Worm (Caenorhabditis elegans) whole organism, L4 larva: ENCODE results near the gene wip-1.

Experiments
- F10B5.3 ChIP-seq: sonication (generic microtip); optimal IDR thresholded peaks from 2 replicates; lab custom pipeline; 2016; ENCODE audit warnings: mild to moderate bottlenecking, missing genetic modification characterization, missing compliant biosample characterization
- F44E2.7 ChIP-seq: fragments of 200-800 bp; sonication (Bioruptor generic); IDR thresholded peaks from 2 replicates; pipeline ENCODE4 v2.1.2; 2022; ENCODE audit warnings: missing genetic modification characterization, missing compliant biosample characterization
- T20F7.1 ChIP-seq: fragments of 200-800 bp; sonication (Bioruptor generic); optimal IDR thresholded peaks from 2 replicates; lab custom pipeline; 2018; ENCODE audit warnings: mild to moderate bottlenecking, missing genetic modification characterization, missing compliant biosample characterization
- Y48G9A.11 ChIP-seq: fragments of 200-800 bp; sonication (Bioruptor generic); IDR thresholded peaks from 2 replicates; pipeline ENCODE4 v1.3.6; 2022; ENCODE audit warnings: missing genetic modification reagents, missing genetic modification characterization, missing compliant biosample characterization
- Y75B8A.6 ChIP-seq: fragments of 200-800 bp; sonication (Bioruptor generic); IDR thresholded peaks from 2 replicates; pipeline ENCODE4 v1.3.6; 2022; ENCODE audit warnings: missing genetic modification reagents, missing genetic modification characterization, missing compliant biosample characterization
- aha-1 ChIP-seq: fragments of 150-350 bp; peaks from one replicate; lab custom pipeline; 2014; ENCODE audit warnings: missing biosample characterization, missing genetic modification characterization
- aly-2 ChIP-seq: sonication (generic microtip); optimal IDR thresholded peaks from 2 replicates; lab custom pipeline; 2018; ENCODE audit warnings: missing biosample characterization, missing genetic modification characterization
- arid-1 ChIP-seq: fragments of 200-800 bp; sonication (Bioruptor generic); conservative IDR thresholded peaks from 2 replicates; pipeline ENCODE4 v1.3.6; 2022; ENCODE audit warnings: missing genetic modification reagents, missing genetic modification characterization, missing compliant biosample characterization
- attf-4 ChIP-seq: sonication (generic microtip); optimal IDR thresholded peaks from 3 replicates; lab custom pipeline; 2017; ENCODE audit warnings: missing biosample characterization, missing genetic modification characterization
- ceh-28 ChIP-seq: fragments of 150-350 bp; optimal IDR thresholded peaks from 2 replicates; lab custom pipeline; 2014; ENCODE audit warnings: missing biosample characterization, missing genetic modification reagents, missing genetic modification characterization
- ceh-32 ChIP-seq: sonication (generic microtip); optimal IDR thresholded peaks from 2 replicates; lab custom pipeline; 2016; ENCODE audit warnings: mild to moderate bottlenecking, missing genetic modification characterization, missing compliant biosample characterization; ENCODE audit not compliant: poor library complexity
- ceh-82 ChIP-seq: sonication (generic microtip); optimal IDR thresholded peaks from 2 replicates; lab custom pipeline; 2017; ENCODE audit warnings: missing biosample characterization, missing genetic modification characterization
- cey-2 ChIP-seq: sonication (generic microtip); optimal IDR thresholded peaks from 3 replicates; lab custom pipeline; 2017; ENCODE audit warnings: missing genetic modification characterization, mild to moderate bottlenecking, missing compliant biosample characterization, antibody characterized with exemption, borderline replicate concordance; ENCODE audit not compliant: insufficient read depth
- ctbp-1 ChIP-seq: fragments of 200-800 bp; sonication (Bioruptor generic); IDR thresholded peaks from 2 replicates; pipeline ENCODE4 v1.3.6; 2022; ENCODE audit warnings: missing genetic modification reagents, missing genetic modification characterization, missing compliant biosample characterization
- daf-12 ChIP-seq: fragments of 150-350 bp; optimal IDR thresholded peaks from 2 replicates; lab custom pipeline; 2014; ENCODE audit warnings: missing biosample characterization, missing genetic modification reagents, missing genetic modification characterization
- daf-8 ChIP-seq: fragments of 200-800 bp; sonication (Bioruptor generic); IDR thresholded peaks from 2 replicates; pipeline ENCODE4 v1.3.6; 2022; ENCODE audit warnings: missing genetic modification characterization, missing compliant biosample characterization
- dmd-6 ChIP-seq: fragments of 200-800 bp; sonication (Bioruptor generic); IDR thresholded peaks from 2 replicates; pipeline ENCODE4 v1.3.6; 2022; ENCODE audit warnings: missing genetic modification reagents, missing genetic modification characterization, missing compliant biosample characterization
- dmd-8 ChIP-seq: fragments of 200-800 bp; sonication (Bioruptor generic); IDR thresholded peaks from 2 replicates; pipeline ENCODE4 v1.3.6; 2022; ENCODE audit warnings: missing genetic modification characterization, missing compliant biosample characterization
- duxl-1 ChIP-seq: sonication (generic microtip); optimal IDR thresholded peaks from 2 replicates; lab custom pipeline; 2016; ENCODE audit warnings: mild to moderate bottlenecking, missing genetic modification characterization, moderate library complexity, missing compliant biosample characterization; ENCODE audit not compliant: poor library complexity
- egl-43 ChIP-seq: fragments of 200-800 bp; sonication (Bioruptor generic); IDR thresholded peaks from 2 replicates; pipeline ENCODE4 v1.3.6; 2022; ENCODE audit warnings: missing genetic modification reagents, missing genetic modification characterization, missing compliant biosample characterization
- fkh-10 ChIP-seq: fragments of 150-350 bp; optimal IDR thresholded peaks from 2 replicates; lab custom pipeline; 2014; ENCODE audit warnings: missing biosample characterization, missing genetic modification reagents, missing genetic modification characterization
- fos-1 ChIP-seq: fragments of 150-350 bp; optimal IDR thresholded peaks from 2 replicates; lab custom pipeline; 2014; ENCODE audit warnings: missing biosample characterization, missing genetic modification characterization
- gei-8 ChIP-seq: fragments of 200-800 bp; sonication (Bioruptor generic); optimal IDR thresholded peaks from 2 replicates; lab custom pipeline; 2018; ENCODE audit warnings: mild to moderate bottlenecking, missing genetic modification characterization, missing compliant biosample characterization
- hif-1 ChIP-seq, 2 experiments: sonication (generic microtip); optimal IDR thresholded peaks; 2 replicates each; lab custom pipeline; 2016 to 2017; ENCODE audit warnings: missing compliant biosample characterization in 2 of 2, missing genetic modification characterization in 2 of 2, missing genetic modification reagents in 2 of 2, missing genotype in 2 of 2, mild to moderate bottlenecking in 1 of 2
- hlh-11 ChIP-seq: fragments of 200-800 bp; sonication (Bioruptor generic); optimal IDR thresholded peaks from 2 replicates; lab custom pipeline; 2018; ENCODE audit warnings: mild to moderate bottlenecking, missing genetic modification characterization, missing compliant biosample characterization
- lin-1 ChIP-seq: fragments of 200-800 bp; sonication (Bioruptor generic); IDR thresholded peaks from 2 replicates; pipeline ENCODE4 v1.3.6; 2022; ENCODE audit warnings: missing genetic modification reagents, missing genetic modification characterization, missing compliant biosample characterization
- lin-13 ChIP-seq: fragments of 150-350 bp; optimal IDR thresholded peaks from 2 replicates; lab custom pipeline; 2014; ENCODE audit warnings: missing biosample characterization, missing genetic modification reagents, missing genetic modification characterization
- lin-38 ChIP-seq: fragments of 200-800 bp; sonication (Bioruptor generic); IDR thresholded peaks from 2 replicates; pipeline ENCODE4 v1.3.6; 2022; ENCODE audit warnings: missing genetic modification reagents, missing genetic modification characterization, missing compliant biosample characterization
- madf-5 ChIP-seq, 2 experiments: fragments of 200-800 bp; sonication (Bioruptor generic); IDR thresholded peaks; 2 replicates each; pipeline ENCODE4 v1.3.6; 2022; ENCODE audit warnings: missing compliant biosample characterization in 2 of 2, missing genetic modification characterization in 2 of 2
- madf-9 ChIP-seq: fragments of 200-800 bp; sonication (Bioruptor generic); conservative IDR thresholded peaks from 2 replicates; pipeline ENCODE4 v1.3.6; 2022; ENCODE audit warnings: missing genetic modification reagents, missing genetic modification characterization, missing compliant biosample characterization
- mdl-1 ChIP-seq, 2 experiments: fragments of 150-350 bp in 1 of 2; sonication (generic microtip) in 1 of 2; optimal IDR thresholded peaks; 2 replicates each; lab custom pipeline; 2014 to 2017; ENCODE audit warnings: missing biosample characterization in 2 of 2, missing genetic modification characterization in 2 of 2
- mdt-29 ChIP-seq: fragments of 200-800 bp; sonication (Bioruptor generic); IDR thresholded peaks from 2 replicates; pipeline ENCODE4 v1.3.6; 2022; ENCODE audit warnings: missing genetic modification reagents, missing genetic modification characterization, missing compliant biosample characterization
- mes-2 ChIP-seq: sonication (generic microtip); optimal IDR thresholded peaks from 2 replicates; lab custom pipeline; 2016; ENCODE audit warnings: missing genotype, mild to moderate bottlenecking, missing genetic modification characterization, missing compliant biosample characterization; ENCODE audit not compliant: poor library complexity, severe bottlenecking
- nhr-111 ChIP-seq: fragments of 200-800 bp; sonication (Bioruptor generic); optimal IDR thresholded peaks from 2 replicates; lab custom pipeline; 2018; ENCODE audit warnings: mild to moderate bottlenecking, missing genetic modification characterization, missing compliant biosample characterization
- nhr-28 ChIP-seq: fragments of 150-350 bp; optimal IDR thresholded peaks from 2 replicates; lab custom pipeline; 2014; ENCODE audit warnings: missing biosample characterization, missing genetic modification characterization
- nhr-41 ChIP-seq: fragments of 200-800 bp; sonication (Bioruptor generic); IDR thresholded peaks from 2 replicates; pipeline ENCODE4 v1.3.6; 2022; ENCODE audit warnings: missing genetic modification reagents, missing genetic modification characterization, missing compliant biosample characterization
- nhr-76 ChIP-seq: fragments of 150-350 bp; optimal IDR thresholded peaks from 2 replicates; lab custom pipeline; 2014; ENCODE audit warnings: missing biosample characterization, missing genetic modification characterization
- pha-4 ChIP-seq, 2 experiments: fragments of 150-350 bp in 1 of 2; fragments of 200-800 bp in 1 of 2; sonication (Bioruptor generic) in 1 of 2; IDR thresholded peaks in 1 of 2; optimal IDR thresholded peaks in 1 of 2; 2 replicates each; pipeline versions ENCODE4 v1.3.6 to Lab custom; 2014 to 2022; ENCODE audit warnings: missing genetic modification characterization in 2 of 2, missing genetic modification reagents in 2 of 2, missing biosample characterization in 1 of 2, missing compliant biosample characterization in 1 of 2
- pqm-1 ChIP-seq: sonication (generic microtip); optimal IDR thresholded peaks from 2 replicates; lab custom pipeline; 2017; ENCODE audit warnings: missing biosample characterization, missing genetic modification characterization
- saeg-2 ChIP-seq: fragments of 200-800 bp; sonication (Bioruptor generic); IDR thresholded peaks from 2 replicates; pipeline ENCODE4 v1.3.6; 2022; ENCODE audit warnings: missing genetic modification reagents, missing genetic modification characterization, missing compliant biosample characterization
- sdz-12 ChIP-seq: fragments of 200-800 bp; sonication (Bioruptor generic); optimal IDR thresholded peaks from 2 replicates; lab custom pipeline; 2018; ENCODE audit warnings: mild to moderate bottlenecking, missing genetic modification characterization, missing compliant biosample characterization
- skn-1 ChIP-seq: fragments of 150-350 bp; optimal IDR thresholded peaks from 2 replicates; lab custom pipeline; 2014; ENCODE audit warnings: missing biosample characterization, missing genetic modification characterization
- snpc-1.2 ChIP-seq: fragments of 200-800 bp; sonication (Bioruptor generic); IDR thresholded peaks from 2 replicates; pipeline ENCODE4 v1.3.6; 2022; ENCODE audit warnings: missing genetic modification reagents, missing genetic modification characterization, missing compliant biosample characterization
- spr-1 ChIP-seq: sonication (generic microtip); optimal IDR thresholded peaks from 2 replicates; lab custom pipeline; 2016; ENCODE audit warnings: mild to moderate bottlenecking, missing genetic modification characterization, missing compliant biosample characterization
- unc-62 ChIP-seq, 3 experiments: fragments of 150-350 bp in 1 of 3; sonication (generic microtip); optimal IDR thresholded peaks in 2 of 3; peaks in 1 of 3; 1 replicate in 1 of 3; 2 replicates in 2 of 3; lab custom pipeline; 2014 to 2017; ENCODE audit warnings: missing biosample characterization in 3 of 3, missing genetic modification characterization in 3 of 3, missing genetic modification reagents in 3 of 3, missing genotype in 1 of 3
- zfp-2 ChIP-seq: sonication (generic microtip); optimal IDR thresholded peaks from 2 replicates; lab custom pipeline; 2016; ENCODE audit warnings: mild to moderate bottlenecking, missing genetic modification characterization, missing compliant biosample characterization
- zfp-3 ChIP-seq: fragments of 200-800 bp; sonication (Bioruptor generic); conservative IDR thresholded peaks from 2 replicates; pipeline ENCODE4 v1.3.6; 2022; ENCODE audit warnings: missing genetic modification reagents, missing genetic modification characterization, missing compliant biosample characterization
- zip-2 ChIP-seq: fragments of 150-350 bp; optimal IDR thresholded peaks from 2 replicates; lab custom pipeline; 2014; ENCODE audit warnings: missing biosample characterization, missing genetic modification characterization

The wip-1 gene

DNA sequence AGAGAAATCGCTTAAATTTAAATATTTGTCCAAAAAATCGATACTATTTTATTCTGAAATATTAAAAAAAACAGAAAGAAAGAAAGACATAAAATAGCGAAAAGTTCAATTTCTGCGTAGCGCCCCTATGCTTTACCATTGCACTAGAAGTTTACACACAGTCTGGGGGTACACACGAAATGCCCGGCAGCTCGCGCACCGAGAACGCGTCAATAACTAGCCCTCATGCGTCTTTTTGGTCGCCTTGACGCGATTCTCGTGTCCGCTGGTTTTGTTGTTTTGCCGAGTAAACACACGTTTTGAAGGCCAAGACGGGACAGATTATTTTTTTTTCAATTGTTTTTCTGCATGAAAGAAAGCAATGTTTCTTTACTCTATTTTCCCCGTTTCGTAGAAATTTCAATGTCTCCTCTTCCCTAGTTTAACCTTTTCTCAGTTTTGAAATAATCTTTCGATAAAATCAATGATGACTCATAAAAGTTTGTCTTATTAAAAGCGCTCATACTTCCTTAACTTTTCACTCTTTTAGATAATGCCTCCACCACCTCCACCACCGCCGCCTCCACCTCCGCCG is at the start of gene wip-1 (continued):
- TF ChIP-seq mdt-29 (GFP tag; lab: Robert Waterston, UW): peak; percentile 82
- peak; percentile 73 to 89 for TF ChIP-seq hif-1 (tag; optimal IDR thresholded peaks at IDR 0.05; lab: Kevin White, UChicago)
- peak; percentile 69 for TF ChIP-seq ceh-32
- peak; percentile 85 for TF ChIP-seq zfp-2 (tag; lab: Kevin White, UChicago)
- peak; percentile 3 for TF ChIP-seq attf-4
- peak; percentile 53 for TF ChIP-seq nhr-76 (tag; lab: Kevin White, UChicago)
- peak; percentile 87 for TF ChIP-seq F44E2.7 (GFP tag; lab: Robert Waterston, UW)
- peak; percentile 100 for TF ChIP-seq aha-1 (tag; lab: Kevin White, UChicago)
- TF ChIP-seq daf-8 (GFP tag; lab: Robert Waterston, UW): no peak
- peak; percentile 94 for TF ChIP-seq duxl-1 (tag; lab: Kevin White, UChicago)
- TF ChIP-seq Y48G9A.11 (GFP tag; lab: Robert Waterston, UW): peak; percentile 83
- peak; percentile 57 for TF ChIP-seq cey-2 (tag; lab: Kevin White, UChicago)
- TF ChIP-seq dmd-6: peak; percentile 96
- peak; percentile 98 for TF ChIP-seq arid-1 (GFP tag; lab: Robert Waterston, UW)
- TF ChIP-seq fkh-10: peak; percentile 85
- no peak for TF ChIP-seq ceh-82 (tag; lab: Kevin White, UChicago)
- peak; percentile 20 to 82 for TF ChIP-seq mdl-1 (tag; optimal IDR thresholded peaks at IDR 0.05; lab: Kevin White, UChicago)
- peak; percentile 95 for TF ChIP-seq lin-38 (GFP tag; lab: Robert Waterston, UW)
- TF ChIP-seq fos-1 (tag; lab: Kevin White, UChicago): peak; percentile 44
- peak; percentile 88 for TF ChIP-seq zip-2
- TF ChIP-seq snpc-1.2 (GFP tag; lab: Robert Waterston, UW): peak; percentile 78
- TF ChIP-seq dmd-8 (GFP tag; lab: Robert Waterston, UW): peak; percentile 76; the same call in 1 of the 2 replicates
- peak; percentile 79; the same call in 1 of the 2 replicates for TF ChIP-seq nhr-41 (GFP tag; lab: Robert Waterston, UW)
- TF ChIP-seq mes-2 (tag; lab: Kevin White, UChicago): peak; percentile 96
- TF ChIP-seq skn-1 (tag; lab: Kevin White, UChicago): no peak
- TF ChIP-seq egl-43: peak; percentile 96
- TF ChIP-seq ceh-28 (tag; lab: Kevin White, UChicago): peak; percentile 38
- TF ChIP-seq nhr-28 (tag; lab: Kevin White, UChicago): peak; percentile 98
- peak; percentile 95 for TF ChIP-seq T20F7.1 (GFP tag; lab: Kevin White, UChicago)
- TF ChIP-seq ctbp-1 (GFP tag; lab: Robert Waterston, UW): peak; percentile 96
- peak in 1 of 2 experiments; percentile 99 for TF ChIP-seq unc-62 (GFP tag; optimal IDR thresholded peaks at IDR 0.05 in 1 of 2; lab: Kevin White, UChicago)
- peak; percentile 30 for TF ChIP-seq unc-62 (tag; optimal IDR thresholded peaks at IDR 0.05; lab: Kevin White, UChicago)
- TF ChIP-seq zfp-3: peak; percentile 94
- peak; percentile 87; the same call in 1 of the 2 replicates for TF ChIP-seq saeg-2
- TF ChIP-seq lin-13 (GFP tag; lab: Kevin White, UChicago): peak; percentile 97
- peak in 1 of 2 experiments; percentile 90; a peak in 1 of 4 replicates for TF ChIP-seq madf-5 (GFP tag; IDR thresholded peaks at IDR 0.05; lab: Robert Waterston, UW)
- peak; percentile 97 for TF ChIP-seq madf-9 (GFP tag; lab: Robert Waterston, UW)
- TF ChIP-seq hlh-11 (tag; lab: Kevin White, UChicago): peak; percentile 98
- TF ChIP-seq sdz-12 (GFP tag; lab: Kevin White, UChicago): peak; percentile 33
- peak; percentile 96 for TF ChIP-seq lin-1 (GFP tag; lab: Robert Waterston, UW)
- peak; percentile 96 for TF ChIP-seq spr-1 (tag; lab: Kevin White, UChicago)
- TF ChIP-seq aly-2 (tag; lab: Kevin White, UChicago): no peak
- TF ChIP-seq pha-4 (GFP tag; IDR thresholded peaks at IDR 0.05; lab: Robert Waterston, UW): peak; percentile 96
- peak; percentile 73 for TF ChIP-seq pha-4 (tag; optimal IDR thresholded peaks at IDR 0.05; lab: Kevin White, UChicago)
- no peak for TF ChIP-seq Y75B8A.6 (GFP tag; lab: Robert Waterston, UW)
- no peak for TF ChIP-seq daf-12 (tag; lab: Kevin White, UChicago)
- TF ChIP-seq pqm-1 (tag; lab: Kevin White, UChicago): peak; percentile 54
- peak; percentile 11 for TF ChIP-seq gei-8
- peak; percentile 86 for TF ChIP-seq nhr-111 (GFP tag; lab: Kevin White, UChicago)
- TF ChIP-seq F10B5.3: peak; percentile 93
